Worm (Caenorhabditis elegans) whole organism, dauer: ENCODE data around the gene C02B8.1.
"Not testable (repeated sequence)": the region's sequence is repeated elsewhere in the genome, so short reads cannot be mapped to it uniquely, and the experiment has no call there.

ENCODE experiments used
- unc-62 ChIP-seq: sonication (generic microtip); optimal IDR thresholded peaks from 2 replicates; lab custom pipeline; 2017; ENCODE audit warnings: missing biosample characterization, missing genetic modification reagents, missing genetic modification characterization

The C02B8.1 gene

DNA sequence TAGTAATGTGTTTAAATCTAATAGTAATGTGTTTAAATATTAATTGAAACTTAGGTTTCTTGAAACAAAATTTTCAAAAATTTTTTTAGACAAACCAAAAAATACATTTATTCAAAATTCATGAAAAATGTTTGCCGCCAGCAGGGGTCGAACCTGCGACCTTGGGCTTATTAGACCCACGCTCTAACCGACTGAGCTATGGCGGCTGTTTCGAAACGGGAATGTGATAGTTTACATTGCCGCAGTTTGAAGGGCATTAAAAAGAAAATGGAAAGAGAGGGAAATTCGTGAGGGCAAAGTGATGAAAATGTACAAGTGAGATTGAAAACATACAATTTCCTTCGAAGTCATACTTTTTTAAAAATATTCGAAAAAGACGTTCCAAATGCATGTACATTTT is 9.0 kb downstream of the C02B8.1 start:
- TF ChIP-seq unc-62 (GFP tag; lab: Kevin White, UChicago): no peak

DNA sequence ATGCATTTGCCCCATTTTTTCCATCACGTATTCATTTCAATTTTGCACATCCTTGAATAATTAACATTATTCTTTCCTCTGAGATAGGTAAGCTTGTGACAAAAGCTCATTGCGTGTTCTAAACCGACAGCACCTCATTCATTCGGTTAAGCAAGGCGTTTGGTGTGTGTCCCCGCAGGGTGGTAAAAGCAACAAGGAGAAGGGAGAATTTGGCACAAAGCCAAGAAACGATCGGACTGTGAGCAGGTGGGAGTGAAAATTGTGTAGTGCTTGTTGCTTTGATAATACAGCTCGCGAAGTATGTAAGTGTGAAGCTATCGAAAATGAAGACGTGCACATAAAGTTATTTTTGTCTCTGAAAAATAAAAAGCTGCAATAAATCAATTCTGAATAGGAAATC is 9.6 kb downstream of the C02B8.1 start:
- TF ChIP-seq unc-62 (GFP tag; lab: Kevin White, UChicago): no peak

DNA sequence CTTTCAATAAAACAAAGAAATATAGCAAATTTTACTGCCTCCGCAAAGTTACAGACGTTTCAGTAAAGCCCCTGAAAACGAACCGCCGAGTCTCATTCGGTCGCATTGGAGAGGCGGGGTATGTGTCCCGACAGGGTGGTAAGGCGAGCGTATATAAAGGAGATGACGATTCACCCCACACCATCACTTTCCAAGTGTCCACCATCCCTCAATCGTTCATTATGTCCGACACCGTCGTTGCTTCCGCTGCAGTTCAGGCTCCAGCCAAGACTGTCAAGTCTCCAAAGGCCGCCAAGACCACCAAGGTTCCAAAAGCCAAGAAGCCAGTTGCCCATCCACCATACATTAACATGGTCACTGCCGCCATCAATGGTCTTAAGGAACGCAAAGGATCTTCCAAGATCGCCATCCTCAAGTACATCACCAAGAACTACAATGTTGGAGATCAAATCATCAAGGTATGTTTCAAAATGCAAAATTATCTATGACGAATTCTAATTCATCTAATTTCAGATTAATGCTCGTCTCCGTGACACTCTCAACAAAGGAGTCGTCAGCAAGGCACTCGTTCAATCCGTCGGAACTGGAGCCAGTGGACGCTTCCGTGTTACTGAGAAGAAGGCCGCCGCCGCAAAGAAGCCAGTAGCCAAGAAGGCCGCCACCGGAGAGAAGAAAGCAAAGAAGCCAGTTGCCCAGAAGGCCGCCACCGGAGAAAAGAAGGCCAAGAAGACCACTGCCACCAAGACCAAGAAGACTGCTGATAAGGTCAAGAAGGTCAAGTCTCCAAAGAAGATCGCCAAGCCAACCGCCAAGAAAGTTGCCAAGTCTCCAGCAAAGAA is 11.7 kb downstream of the C02B8.1 start, which contains the start of gene hil-3:
Gene hil-3, plus strand, starts transcription at position 195 of the 839 bp plus-strand sequence.
- no peak for TF ChIP-seq unc-62 (GFP tag; lab: Kevin White, UChicago)

DNA sequence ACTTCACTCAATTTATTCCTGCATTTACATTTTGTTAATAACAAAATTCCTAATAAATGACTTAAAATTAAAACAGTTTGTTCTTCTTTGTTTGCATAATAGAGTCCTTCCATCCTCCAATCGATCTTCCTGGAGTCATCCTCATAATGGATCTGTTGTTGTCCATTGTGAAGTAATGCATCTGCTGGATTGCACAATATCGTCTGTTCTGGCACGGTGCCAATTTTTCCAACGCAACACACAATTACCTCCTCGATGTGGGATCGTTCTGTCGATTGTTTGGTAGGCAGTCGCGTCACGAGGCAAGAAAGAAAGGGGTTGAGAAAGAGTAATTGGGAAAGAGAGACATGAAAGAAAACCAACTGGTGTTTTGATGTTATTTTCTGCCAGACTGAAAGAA is 12.5 kb downstream of the C02B8.1 start:
- no peak for TF ChIP-seq unc-62 (GFP tag; lab: Kevin White, UChicago)

ce11 chrX:8162793-8163192 is 15.3 kb downstream of the C02B8.1 start, which contains the start of gene F22F1.3:
Gene F22F1.3 (minus strand): TSS chrX:8163073.
- TF ChIP-seq unc-62 (GFP tag; lab: Kevin White, UChicago): no peak

DNA sequence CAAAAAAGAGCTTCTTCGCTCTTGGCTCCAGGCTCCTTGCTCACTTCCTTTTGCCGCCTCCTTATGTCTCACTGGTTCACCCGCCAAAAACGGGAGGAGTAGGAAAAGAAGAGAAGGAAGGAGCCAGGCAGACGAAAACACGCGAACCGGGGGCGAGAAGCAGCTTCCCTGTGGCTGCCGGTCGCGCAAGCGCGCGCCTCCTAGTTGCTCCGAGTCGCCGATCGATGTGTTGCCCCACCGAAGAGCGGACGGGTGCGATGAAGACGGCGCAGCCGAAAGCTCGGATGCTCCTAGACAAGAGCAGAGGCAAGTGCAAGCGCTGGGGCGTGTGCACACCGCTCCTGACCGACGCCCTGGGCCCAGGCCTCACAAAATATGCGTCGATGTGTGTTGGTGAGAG is 16.1 kb downstream of the C02B8.1 start:
- TF ChIP-seq unc-62 (GFP tag; lab: Kevin White, UChicago): no peak

- no peak for TF ChIP-seq unc-62 (GFP tag; lab: Kevin White, UChicago)
Measured at ce11 chrX:8169534-8169933, 22.0 kb downstream of the C02B8.1 start, which contains the start of gene C17H11.2. Gene C17H11.2 (plus strand): TSS chrX:8169930.

- no peak for TF ChIP-seq unc-62 (GFP tag; lab: Kevin White, UChicago)
Measured at ce11 chrX:8173610-8174009, 26.1 kb downstream of the C02B8.1 start, which contains the start of gene C17H11.1. Gene C17H11.1 (plus strand): TSS chrX:8173910.

- TF ChIP-seq unc-62 (GFP tag; lab: Kevin White, UChicago): not testable (repeated sequence)
Measured at ce11 chrX:8181590-8182311, 34.3 kb downstream of the C02B8.1 start, which contains the start of gene C17H11.4. Gene C17H11.4 (minus strand): TSS chrX:8181640.

- no peak for TF ChIP-seq unc-62 (GFP tag; lab: Kevin White, UChicago)
Measured at ce11 chrX:8185037-8185436, 37.5 kb downstream of the C02B8.1 start, which contains the start of gene C17H11.5. Gene C17H11.5 (minus strand): TSS chrX:8185137.

- TF ChIP-seq unc-62 (GFP tag; lab: Kevin White, UChicago): no peak
Measured at ce11 chrX:8193213-8193612, 45.7 kb downstream of the C02B8.1 start.
